Worm (Caenorhabditis elegans) whole organism, early embryonic: ENCODE data around the gene dcr-1.

Experiments
- B0310.2 ChIP-seq: sonication (generic microtip); optimal IDR thresholded peaks from 2 replicates; lab custom pipeline; 2016; ENCODE audit warnings: mild to moderate bottlenecking, missing genetic modification characterization, missing compliant biosample characterization
- F13C5.2 ChIP-seq: sonication (generic microtip); optimal IDR thresholded peaks from 2 replicates; lab custom pipeline; 2017; ENCODE audit warnings: mild to moderate bottlenecking, missing genetic modification characterization, inconsistent platforms, missing compliant biosample characterization
- aly-1 ChIP-seq: sonication (generic microtip); optimal IDR thresholded peaks from 2 replicates; lab custom pipeline; 2016; ENCODE audit warnings: missing genetic modification characterization, missing compliant biosample characterization
- ama-1 ChIP-seq: fragments of 150-350 bp; optimal IDR thresholded peaks from 2 replicates; lab custom pipeline; 2014
- ceh-13 ChIP-seq: fragments of 200-800 bp; sonication (Bioruptor generic); optimal IDR thresholded peaks from 2 replicates; lab custom pipeline; 2018; ENCODE audit warnings: mild to moderate bottlenecking, missing genetic modification characterization, missing compliant biosample characterization
- ceh-36 ChIP-seq: sonication (generic microtip); optimal IDR thresholded peaks from 2 replicates; lab custom pipeline; 2016; ENCODE audit warnings: missing genetic modification characterization, inconsistent platforms, missing compliant biosample characterization
- ets-7 ChIP-seq: sonication (generic microtip); optimal IDR thresholded peaks from 2 replicates; lab custom pipeline; 2016; ENCODE audit warnings: missing genotype, missing genetic modification characterization, missing compliant biosample characterization
- flt-1 ChIP-seq: fragments of 200-800 bp; sonication (Bioruptor generic); IDR thresholded peaks from 2 replicates; pipeline ENCODE4 v1.3.6; 2022; ENCODE audit warnings: missing genetic modification characterization, missing compliant biosample characterization
- hmbx-1 ChIP-seq: sonication (generic microtip); optimal IDR thresholded peaks from 2 replicates; lab custom pipeline; 2016; ENCODE audit warnings: mild to moderate bottlenecking, missing genetic modification characterization, missing compliant biosample characterization
- hmg-4 ChIP-seq: fragments of 200-800 bp; sonication (Bioruptor generic); optimal IDR thresholded peaks from 2 replicates; lab custom pipeline; 2018; ENCODE audit warnings: mild to moderate bottlenecking, missing genetic modification characterization, missing compliant biosample characterization
- hnd-1 ChIP-seq: sonication (generic microtip); optimal IDR thresholded peaks from 2 replicates; lab custom pipeline; 2016; ENCODE audit warnings: missing genetic modification characterization, missing compliant biosample characterization
- pes-1 ChIP-seq: fragments of 200-800 bp; sonication (Bioruptor generic); IDR thresholded peaks from 2 replicates; pipeline ENCODE4 v1.3.6; 2022; ENCODE audit warnings: missing genetic modification reagents, missing genetic modification characterization, missing compliant biosample characterization
- scrt-1 ChIP-seq: fragments of 200-800 bp; sonication (Bioruptor generic); IDR thresholded peaks from 2 replicates; pipeline ENCODE4 v1.3.6; 2022; ENCODE audit warnings: missing genetic modification characterization, missing compliant biosample characterization
- sea-1 ChIP-seq: fragments of 200-800 bp; sonication (Bioruptor generic); conservative IDR thresholded peaks from 2 replicates; pipeline ENCODE4 v1.3.6; 2022; ENCODE audit warnings: missing genetic modification characterization, missing compliant biosample characterization
- tbx-11 ChIP-seq: fragments of 200-800 bp; sonication (Bioruptor generic); IDR thresholded peaks from 2 replicates; pipeline ENCODE4 v1.3.6; 2022; ENCODE audit warnings: missing genetic modification characterization, missing compliant biosample characterization
- tbx-37 ChIP-seq: fragments of 200-800 bp; sonication (Bioruptor generic); conservative IDR thresholded peaks from 2 replicates; pipeline ENCODE4 v1.3.6; 2022; ENCODE audit warnings: missing genetic modification reagents, missing genetic modification characterization, missing compliant biosample characterization
- tra-4 ChIP-seq: sonication (generic microtip); optimal IDR thresholded peaks from 2 replicates; lab custom pipeline; 2017; ENCODE audit warnings: missing genetic modification characterization, missing compliant biosample characterization

Gene dcr-1

DNA sequence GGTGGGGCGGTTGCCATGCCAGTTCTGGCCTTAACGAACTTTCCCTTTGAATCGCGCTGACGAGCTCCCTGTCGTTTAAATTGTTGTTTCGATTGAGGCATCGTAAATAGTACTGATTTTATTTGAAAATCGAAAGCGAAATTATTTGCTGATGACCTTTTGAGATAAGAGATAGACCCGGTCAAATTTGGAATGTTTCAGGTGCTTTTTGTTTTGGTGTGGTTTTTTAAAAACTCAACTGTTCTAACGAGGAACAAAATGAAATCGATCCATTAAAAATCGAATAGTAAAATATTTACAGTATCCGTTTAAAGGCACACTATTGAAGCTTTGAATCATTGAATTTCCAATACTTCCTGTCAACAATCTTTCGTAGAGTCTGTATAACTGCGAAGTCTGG, 37.3 kb downstream of the dcr-1 start, which contains the start of gene K12H4.6:
Gene K12H4.6, minus strand, starts transcription at position 101 of the 400 bp plus-strand sequence.
- TF ChIP-seq tbx-11 (GFP tag; lab: Robert Waterston, UW) (no peak), tbx-37 (GFP tag; lab: Robert Waterston, UW) (no peak), ceh-13 (no peak), sea-1 (GFP tag; lab: Robert Waterston, UW) (no peak), flt-1 (GFP tag; lab: Robert Waterston, UW) (no peak), hmbx-1 (tag; lab: Kevin White, UChicago) (no peak), ets-7 (tag; lab: Kevin White, UChicago) (no peak), ama-1 (lab: Kevin White, UChicago) (no peak), F13C5.2 (no peak), ceh-36 (tag; lab: Kevin White, UChicago) (no peak), hmg-4 (GFP tag; lab: Kevin White, UChicago) (no peak), B0310.2 (tag; lab: Kevin White, UChicago) (no peak), tra-4 (tag; lab: Kevin White, UChicago) (no peak), pes-1 (GFP tag; lab: Robert Waterston, UW) (no peak)

DNA sequence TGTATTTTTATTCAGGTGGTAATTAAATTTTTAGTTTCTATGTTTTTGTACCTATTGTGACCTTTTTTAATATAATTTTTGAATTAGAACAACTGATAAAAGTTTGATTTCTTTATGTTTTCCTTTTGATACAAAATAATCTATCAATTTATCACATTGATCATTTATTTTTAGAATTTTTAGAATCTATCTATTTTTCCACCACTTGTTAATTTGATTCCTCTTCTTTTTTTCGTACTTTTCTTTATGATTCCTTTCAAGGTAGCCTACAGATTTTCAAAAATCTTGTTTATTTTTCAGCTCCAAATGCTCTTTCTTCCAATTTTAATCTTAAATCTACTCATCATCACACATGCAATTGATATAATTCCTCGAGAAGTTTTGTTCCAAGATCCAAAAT, 42.1 kb downstream of the dcr-1 start, which contains the start of gene dpf-6:
Gene dpf-6, plus strand, starts transcription at position 301 of the 400 bp plus-strand sequence.
- TF ChIP-seq F13C5.2 (no peak), scrt-1 (GFP tag; lab: Robert Waterston, UW) (no peak), ceh-36 (tag; lab: Kevin White, UChicago) (no peak), tbx-11 (GFP tag; lab: Robert Waterston, UW) (no peak)

DNA sequence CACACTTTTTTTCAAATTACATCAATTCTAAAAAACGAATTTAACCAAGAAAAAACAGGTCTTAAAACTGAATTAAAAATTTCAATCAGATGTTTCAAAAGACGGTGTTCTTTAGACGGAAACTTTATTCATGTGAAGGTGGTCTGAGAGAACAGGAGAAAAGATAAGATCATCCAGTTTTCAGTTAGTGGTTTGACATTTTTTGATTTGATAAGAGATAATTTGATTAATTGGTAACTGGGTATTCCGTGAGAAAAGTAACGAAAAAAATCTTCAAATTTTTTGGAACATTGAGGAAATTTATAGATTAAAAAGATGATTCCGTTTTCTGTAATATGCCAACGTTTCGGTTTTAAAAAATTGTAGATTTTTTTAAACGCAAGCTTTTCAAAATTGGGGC, 43.6 kb downstream of the dcr-1 start:
- TF ChIP-seq sea-1 (GFP tag; lab: Robert Waterston, UW) (no peak), hmbx-1 (tag; lab: Kevin White, UChicago) (no peak), flt-1 (GFP tag; lab: Robert Waterston, UW) (no peak), ceh-13 (no peak), ceh-36 (tag; lab: Kevin White, UChicago) (no peak), aly-1 (tag; lab: Kevin White, UChicago) (no peak), ets-7 (tag; lab: Kevin White, UChicago) (no peak), hnd-1 (tag; lab: Kevin White, UChicago) (no peak), tbx-37 (GFP tag; lab: Robert Waterston, UW) (no peak), F13C5.2 (no peak), hmg-4 (GFP tag; lab: Kevin White, UChicago) (no peak), tra-4 (tag; lab: Kevin White, UChicago) (no peak), pes-1 (GFP tag; lab: Robert Waterston, UW) (no peak), B0310.2 (tag; lab: Kevin White, UChicago) (no peak), tbx-11 (GFP tag; lab: Robert Waterston, UW) (no peak)

DNA sequence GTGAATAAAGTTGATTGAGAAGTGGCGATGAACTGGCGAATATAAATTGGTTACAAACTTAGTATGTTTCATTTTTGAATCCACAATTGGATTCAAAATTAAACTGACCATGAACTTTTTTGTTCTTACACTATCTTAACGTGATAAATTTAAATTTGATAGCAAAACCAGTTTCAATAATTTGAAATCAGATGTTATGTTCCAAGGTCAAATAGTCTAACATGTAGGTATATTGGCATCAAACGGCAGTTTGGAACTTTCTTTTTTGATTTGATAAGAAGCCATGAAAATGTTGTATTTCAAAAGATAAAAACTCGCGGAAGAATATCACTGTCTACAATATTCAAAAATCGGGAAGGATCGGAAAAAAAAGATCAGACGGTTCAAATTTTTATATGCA, 44.0 kb downstream of the dcr-1 start:
- TF ChIP-seq ceh-36 (tag; lab: Kevin White, UChicago) (no peak), aly-1 (tag; lab: Kevin White, UChicago) (no peak), tra-4 (tag; lab: Kevin White, UChicago) (no peak), ets-7 (tag; lab: Kevin White, UChicago) (no peak), tbx-11 (GFP tag; lab: Robert Waterston, UW) (no peak), ama-1 (lab: Kevin White, UChicago) (no peak), pes-1 (GFP tag; lab: Robert Waterston, UW) (no peak)

DNA sequence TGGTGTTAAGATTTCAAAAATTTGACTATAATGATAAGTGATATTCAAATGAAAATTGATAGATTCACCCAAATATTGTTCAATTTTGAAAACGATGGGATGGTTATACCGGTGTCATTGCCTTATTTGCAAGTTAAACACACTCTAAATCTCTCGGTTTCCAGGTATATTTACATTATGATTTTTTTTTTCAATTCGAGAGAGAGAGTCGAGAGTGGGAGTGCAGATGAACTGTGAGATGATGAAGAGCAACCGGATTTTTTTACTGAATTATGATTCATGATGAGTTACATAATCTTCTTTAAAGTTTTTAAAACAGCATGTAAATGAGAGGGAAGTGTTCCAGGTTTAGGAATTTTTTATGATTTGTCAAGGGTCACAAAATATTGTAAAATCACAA, 46.5 kb downstream of the dcr-1 start, which contains the start of gene F44B9.10:
Gene F44B9.10, minus strand, starts transcription at position 101 of the 400 bp plus-strand sequence.
- TF ChIP-seq tbx-11 (GFP tag; lab: Robert Waterston, UW) (no peak), flt-1 (GFP tag; lab: Robert Waterston, UW) (no peak), tbx-37 (GFP tag; lab: Robert Waterston, UW) (no peak), pes-1 (GFP tag; lab: Robert Waterston, UW) (no peak), hnd-1 (tag; lab: Kevin White, UChicago) (no peak), ets-7 (tag; lab: Kevin White, UChicago) (no peak), tra-4 (tag; lab: Kevin White, UChicago) (no peak), aly-1 (tag; lab: Kevin White, UChicago) (no peak), ama-1 (lab: Kevin White, UChicago) (no peak), sea-1 (GFP tag; lab: Robert Waterston, UW) (no peak), hmbx-1 (tag; lab: Kevin White, UChicago) (no peak)

DNA sequence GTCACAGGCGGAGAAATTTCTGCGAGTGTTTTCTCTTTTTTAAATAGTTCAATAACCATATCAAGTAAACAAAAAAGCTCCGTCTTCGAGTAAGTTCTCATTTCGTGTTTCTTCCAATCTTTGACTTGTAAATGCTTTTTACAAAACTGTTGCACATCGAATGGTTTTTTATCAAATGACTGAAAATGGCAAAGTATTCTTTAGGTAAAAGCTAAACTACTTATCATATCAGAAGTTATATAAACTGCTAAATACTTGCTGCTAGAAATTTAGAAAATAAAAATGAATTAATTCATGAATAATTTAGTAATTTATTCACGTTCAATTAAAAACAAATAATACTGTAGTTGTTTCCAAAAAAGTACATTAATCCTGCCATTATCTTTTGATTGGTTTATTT, 49.1 kb downstream of the dcr-1 start, which contains the start of gene F44B9.9:
Gene F44B9.9, minus strand, starts transcription at position 101 of the 400 bp plus-strand sequence.
- TF ChIP-seq flt-1 (GFP tag; lab: Robert Waterston, UW) (no peak), B0310.2 (tag; lab: Kevin White, UChicago) (no peak), hmbx-1 (tag; lab: Kevin White, UChicago) (no peak), pes-1 (GFP tag; lab: Robert Waterston, UW) (no peak), tra-4 (tag; lab: Kevin White, UChicago) (no peak), ets-7 (tag; lab: Kevin White, UChicago) (no peak)

DNA sequence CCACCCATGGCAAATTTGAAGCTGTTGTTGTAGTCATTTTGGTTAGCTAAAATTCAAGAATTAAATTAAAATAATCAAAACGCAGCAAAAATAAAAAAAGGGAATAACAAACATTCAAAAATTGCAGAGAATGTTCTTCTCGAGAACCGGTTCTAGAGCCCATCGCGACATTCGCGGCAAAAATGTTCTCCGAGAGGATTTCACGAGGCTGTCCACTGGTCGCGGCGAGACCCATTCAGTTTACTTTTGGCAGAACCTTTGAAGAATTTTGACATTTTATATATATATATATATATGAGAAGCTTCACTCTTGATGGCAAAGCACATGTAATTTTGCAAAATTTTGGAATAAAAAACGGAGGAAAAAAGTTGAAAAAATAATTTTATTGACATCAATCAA, 50.6 kb downstream of the dcr-1 start, which contains the start of gene F44B9.8:
Gene F44B9.8, minus strand, starts transcription at position 163 of the 400 bp plus-strand sequence.
- TF ChIP-seq F13C5.2 (no peak), sea-1 (GFP tag; lab: Robert Waterston, UW) (no peak), ceh-36 (tag; lab: Kevin White, UChicago) (no peak), ama-1 (lab: Kevin White, UChicago) (no peak), scrt-1 (GFP tag; lab: Robert Waterston, UW) (no peak), ceh-13 (no peak), hnd-1 (tag; lab: Kevin White, UChicago) (no peak), tra-4 (tag; lab: Kevin White, UChicago) (no peak), flt-1 (GFP tag; lab: Robert Waterston, UW) (no peak), tbx-11 (GFP tag; lab: Robert Waterston, UW) (no peak), pes-1 (GFP tag; lab: Robert Waterston, UW) (no peak), hmg-4 (GFP tag; lab: Kevin White, UChicago) (no peak), aly-1 (tag; lab: Kevin White, UChicago) (no peak), hmbx-1 (tag; lab: Kevin White, UChicago) (no peak), ets-7 (tag; lab: Kevin White, UChicago) (no peak)
